Worm (Caenorhabditis elegans) whole organism, L2 larva: ENCODE measurements around the gene fbxa-172.
"Not testable (repeated sequence)": the region's sequence is repeated elsewhere in the genome, so short reads cannot be mapped to it uniquely, and the experiment has no call there.

Source experiments
- F13H6.1 ChIP-seq: sonication (generic microtip); optimal IDR thresholded peaks from 2 replicates; lab custom pipeline; 2016; ENCODE audit warnings: missing genetic modification characterization, missing compliant biosample characterization
- R02D3.7 ChIP-seq: fragments of 150-350 bp; optimal IDR thresholded peaks from 2 replicates; lab custom pipeline; 2014; ENCODE audit warnings: missing biosample characterization, missing genetic modification characterization
- alr-1 ChIP-seq: fragments of 150-350 bp; optimal IDR thresholded peaks from 2 replicates; lab custom pipeline; 2014; ENCODE audit warnings: missing biosample characterization, missing genetic modification characterization
- aly-2 ChIP-seq: fragments of 150-350 bp; optimal IDR thresholded peaks from 2 replicates; lab custom pipeline; 2014; ENCODE audit warnings: missing biosample characterization, missing genetic modification characterization
- ama-1 ChIP-seq: fragments of 150-350 bp; optimal IDR thresholded peaks from 2 replicates; lab custom pipeline; 2018; ENCODE audit warnings: inconsistent platforms
- blmp-1 ChIP-seq: sonication (generic microtip); optimal IDR thresholded peaks from 2 replicates; lab custom pipeline; 2017; ENCODE audit warnings: missing genetic modification characterization, mild to moderate bottlenecking, missing compliant biosample characterization, antibody characterized with exemption, moderate library complexity; ENCODE audit not compliant: insufficient read depth
- ceh-16 ChIP-seq: fragments of 150-350 bp; optimal IDR thresholded peaks from 2 replicates; lab custom pipeline; 2014; ENCODE audit warnings: missing biosample characterization, missing genetic modification characterization
- crh-2 ChIP-seq: sonication (generic microtip); optimal IDR thresholded peaks from 2 replicates; lab custom pipeline; 2017; ENCODE audit warnings: missing biosample characterization, missing genetic modification characterization
- elt-1 ChIP-seq: fragments of 150-350 bp; optimal IDR thresholded peaks from 2 replicates; lab custom pipeline; 2014; ENCODE audit warnings: missing biosample characterization, missing genetic modification characterization
- fos-1 ChIP-seq: fragments of 150-350 bp; optimal IDR thresholded peaks from 2 replicates; lab custom pipeline; 2014; ENCODE audit warnings: missing biosample characterization, missing genetic modification characterization
- gmeb-1 ChIP-seq: fragments of 150-350 bp; optimal IDR thresholded peaks from 2 replicates; lab custom pipeline; 2014; ENCODE audit warnings: missing biosample characterization, missing genetic modification characterization
- lin-13 ChIP-seq: fragments of 150-350 bp; optimal IDR thresholded peaks from 2 replicates; lab custom pipeline; 2014; ENCODE audit warnings: missing biosample characterization, missing genetic modification reagents, missing genetic modification characterization
- lin-39 ChIP-seq: fragments of 150-350 bp; optimal IDR thresholded peaks from 2 replicates; lab custom pipeline; 2014; ENCODE audit warnings: missing biosample characterization, missing genetic modification reagents, missing genetic modification characterization
- mab-5 ChIP-seq: fragments of 150-350 bp; optimal IDR thresholded peaks from 2 replicates; lab custom pipeline; 2014; ENCODE audit warnings: missing biosample characterization, missing genetic modification characterization
- nhr-12 ChIP-seq: fragments of 150-350 bp; optimal IDR thresholded peaks from 2 replicates; lab custom pipeline; 2014; ENCODE audit warnings: missing biosample characterization, missing genetic modification characterization
- nhr-237 ChIP-seq: fragments of 150-350 bp; optimal IDR thresholded peaks from 2 replicates; lab custom pipeline; 2014; ENCODE audit warnings: missing biosample characterization, missing genetic modification characterization
- nhr-25 ChIP-seq: fragments of 150-350 bp; sonication (generic microtip); optimal IDR thresholded peaks from 3 replicates; lab custom pipeline; 2014; ENCODE audit warnings: missing biosample characterization, missing genetic modification characterization
- sma-9 ChIP-seq, 2 experiments: fragments of 150-350 bp in 1 of 2; sonication (generic microtip) in 1 of 2; optimal IDR thresholded peaks; 2 replicates each; lab custom pipeline; 2014 to 2016; ENCODE audit warnings: missing genetic modification characterization in 2 of 2, mild to moderate bottlenecking in 1 of 2, missing biosample characterization in 1 of 2, missing compliant biosample characterization in 1 of 2, missing genetic modification reagents in 1 of 2, moderate library complexity in 1 of 2
- snpc-4 ChIP-seq: fragments of 150-350 bp; optimal IDR thresholded peaks from 2 replicates; lab custom pipeline; 2014; ENCODE audit warnings: missing biosample characterization, missing genetic modification characterization
- unc-39 ChIP-seq: fragments of 150-350 bp; optimal IDR thresholded peaks from 2 replicates; lab custom pipeline; 2014; ENCODE audit warnings: missing biosample characterization, missing genetic modification characterization
- ztf-11 ChIP-seq: sonication (generic microtip); optimal IDR thresholded peaks from 2 replicates; lab custom pipeline; 2017; ENCODE audit warnings: missing biosample characterization, missing genetic modification characterization

Gene fbxa-172

ce11 chrV:17598810-17599209, 39.8 kb downstream of the fbxa-172 start, which contains the start of gene Y6G8.2:
TSS of gene Y6G8.2 (minus strand) at chrV:17598956.
- TF ChIP-seq ama-1 (lab: Kevin White, UChicago) (no peak), fos-1 (peak; percentile 60), blmp-1 (no peak)

- TF ChIP-seq sma-9 (GFP tag; optimal IDR thresholded peaks at IDR 0.05; lab: Kevin White, UChicago) (no peak), sma-9 (tag; optimal IDR thresholded peaks at IDR 0.05; lab: Kevin White, UChicago) (no peak), elt-1 (tag; lab: Kevin White, UChicago) (no peak), unc-39 (tag; lab: Kevin White, UChicago) (no peak), nhr-237 (tag; lab: Kevin White, UChicago) (no peak), ztf-11 (tag; lab: Kevin White, UChicago) (no peak), lin-39 (tag; lab: Kevin White, UChicago) (no peak), alr-1 (no peak), lin-13 (no peak), R02D3.7 (tag; lab: Kevin White, UChicago) (no peak), crh-2 (tag; lab: Kevin White, UChicago) (no peak), fos-1 (no peak), nhr-12 (tag; lab: Kevin White, UChicago) (no peak), F13H6.1 (tag; lab: Kevin White, UChicago) (no peak), mab-5 (tag; lab: Kevin White, UChicago) (no peak)
Measured at ce11 chrV:17601520-17601919, 42.5 kb downstream of the fbxa-172 start, which contains the start of gene ztf-25. TSS of gene ztf-25 (plus strand) at chrV:17601820.

- TF ChIP-seq snpc-4, gmeb-1, aly-2 (tag; lab: Kevin White, UChicago): not testable (repeated sequence)
Measured at ce11 chrV:17606050-17606449, 47.0 kb downstream of the fbxa-172 start, which contains the start of gene Y6G8.16. TSS of gene Y6G8.16 (plus strand) at chrV:17606350.

ce11 chrV:17607797-17608196, 48.8 kb downstream of the fbxa-172 start, which contains the start of gene srz-91:
TSS of gene srz-91 (plus strand) at chrV:17608097.
- no peak for TF ChIP-seq nhr-25 (tag; lab: Kevin White, UChicago)
- no peak for TF ChIP-seq alr-1
- no peak for TF ChIP-seq unc-39 (tag; lab: Kevin White, UChicago)
- no peak for TF ChIP-seq lin-39 (tag; lab: Kevin White, UChicago)
- no peak for TF ChIP-seq ceh-16 (tag; lab: Kevin White, UChicago)
- no peak for TF ChIP-seq crh-2 (tag; lab: Kevin White, UChicago)

ce11 chrV:17610503-17610902, 51.5 kb downstream of the fbxa-172 start, which contains the start of gene Y6G8.15:
TSS of gene Y6G8.15 (minus strand) at chrV:17610603.
- not testable (repeated sequence) for TF ChIP-seq R02D3.7, elt-1, gmeb-1 (tag; lab: Kevin White, UChicago)
